Worm (Caenorhabditis elegans): Measurements from ENCODE around the gene F01F1.15.

Gene F01F1.15

DNA sequence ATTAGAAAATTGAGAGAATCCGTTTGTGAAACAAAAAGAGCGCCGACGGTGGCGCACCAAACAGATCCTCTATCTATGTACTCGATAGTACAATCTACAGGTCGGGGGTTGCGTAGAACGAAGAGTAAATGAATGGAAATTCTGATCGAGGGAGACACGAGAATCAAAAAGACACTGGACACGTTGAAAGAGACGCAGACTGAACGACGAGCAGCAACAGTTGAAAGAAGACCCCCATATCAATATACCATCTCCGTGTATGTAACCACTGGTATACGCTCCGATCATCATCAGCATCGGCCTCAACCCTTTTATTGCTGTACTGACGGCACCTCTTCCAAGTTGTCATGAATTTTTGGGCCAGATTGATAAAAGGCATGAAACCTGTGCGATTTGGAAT, 33.1 kb downstream of the F01F1.15 start:
- TF ChIP-seq F37B4.10 (GFP tag; IDR thresholded peaks at IDR 0.05) (0 out of 2 replicates have a peak, but pooled peaks have one; percentile 28), let-526 (GFP tag; IDR thresholded peaks at IDR 0.05) (0 out of 2 replicates have a peak, but pooled peaks have one; percentile 6), ztf-22 (GFP tag; optimal IDR thresholded peaks at IDR 0.05) (no peak), hmg-1.2 (GFP tag; IDR thresholded peaks at IDR 0.05) (peak; percentile 28; the same call in 1 of the 2 replicates), attf-5 (GFP tag; optimal IDR thresholded peaks at IDR 0.05) (no peak), nhr-90 (tag; optimal IDR thresholded peaks at IDR 0.05) (no peak), ztf-25 (GFP tag; IDR thresholded peaks at IDR 0.05) (no peak), ceh-40 (GFP tag; IDR thresholded peaks at IDR 0.05) (no peak)

DNA sequence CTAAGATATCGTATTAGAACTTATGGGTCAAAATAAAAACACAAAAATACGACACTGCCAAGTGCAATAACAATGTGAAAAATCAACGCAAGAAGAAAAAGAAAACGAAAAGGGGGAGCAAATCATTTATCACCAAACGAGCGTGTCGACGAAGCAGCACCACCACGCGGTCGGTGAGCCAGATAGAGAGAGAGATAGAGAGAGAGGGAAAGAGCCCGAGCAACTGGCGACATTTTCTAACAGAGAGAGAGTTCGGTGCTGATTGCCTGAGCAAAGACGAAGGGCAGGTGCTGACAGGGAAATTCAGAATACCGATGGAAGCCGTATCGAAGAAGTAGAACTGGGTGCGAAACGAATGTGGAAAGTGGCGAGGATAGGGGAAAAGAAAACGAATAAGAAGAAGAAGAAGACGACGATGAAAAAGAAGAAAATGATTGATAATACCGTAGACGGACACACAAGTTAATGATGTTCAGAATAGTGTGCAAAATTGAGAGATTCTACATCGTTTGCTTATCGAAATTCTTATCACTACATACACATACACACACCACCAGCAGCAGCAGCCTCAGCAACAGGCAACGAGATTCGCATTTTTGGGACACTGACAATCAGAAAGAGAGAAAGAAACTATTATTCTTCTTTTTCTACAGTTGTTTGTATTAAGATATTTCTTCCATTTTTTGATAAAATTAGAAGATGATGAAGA, 34.0 kb downstream of the F01F1.15 start:
- TF ChIP-seq madf-6 (GFP tag; IDR thresholded peaks at IDR 0.05) = no peak
- no peak for TF ChIP-seq nfyb-1 (GFP tag; IDR thresholded peaks at IDR 0.05)
- TF ChIP-seq F39B2.1 (GFP tag; IDR thresholded peaks at IDR 0.05) = no peak
- no peak for TF ChIP-seq snpc-1.3 (tag; optimal IDR thresholded peaks at IDR 0.05; ENCODE audit: insufficient read depth)
- no peak for TF ChIP-seq mel-28 (tag; optimal IDR thresholded peaks at IDR 0.05; ENCODE audit: borderline replicate concordance)
- no peak for TF ChIP-seq tbx-9 (tag; optimal IDR thresholded peaks at IDR 0.05; ENCODE audit: borderline replicate concordance)
- peak; percentile 8 for TF ChIP-seq lin-54 (GFP tag; optimal IDR thresholded peaks at IDR 0.05)
- TF ChIP-seq pbrm-1 (GFP tag; IDR thresholded peaks at IDR 0.05) = no peak
- TF ChIP-seq attf-3 (GFP tag; conservative IDR thresholded peaks at IDR 0.05) = no peak
- TF ChIP-seq zfh-2 (GFP tag; conservative IDR thresholded peaks at IDR 0.05) = peak; percentile 69
- TF ChIP-seq Y53F4B.3 (GFP tag; IDR thresholded peaks at IDR 0.05) = no peak
- no peak for TF ChIP-seq mcd-1 (GFP tag; IDR thresholded peaks at IDR 0.05)
- TF ChIP-seq lir-1 (GFP tag; conservative IDR thresholded peaks at IDR 0.05) = no peak
- peak; percentile 36 for TF ChIP-seq ZK185.1 (tag; optimal IDR thresholded peaks at IDR 0.05; ENCODE audit: poor library complexity, severe bottlenecking)
- TF ChIP-seq cebp-1 (GFP tag; IDR thresholded peaks at IDR 0.05) = no peak
- TF ChIP-seq cebp-1 (tag; optimal IDR thresholded peaks at IDR 0.05) = peak; percentile 24
- peak; percentile 87 for TF ChIP-seq nhr-80 (tag; optimal IDR thresholded peaks at IDR 0.05)
- no peak for TF ChIP-seq C06A6.2 (GFP tag; conservative IDR thresholded peaks at IDR 0.05)
- TF ChIP-seq Y56A3A.18 (GFP tag; IDR thresholded peaks at IDR 0.05) = no peak
- no peak for TF ChIP-seq bed-2 (GFP tag; IDR thresholded peaks at IDR 0.05)
- no peak for TF ChIP-seq ama-1 (optimal IDR thresholded peaks at IDR 0.05)
- TF ChIP-seq ama-1 (GFP tag; optimal IDR thresholded peaks at IDR 0.05) = no peak
- no peak for TF ChIP-seq hlh-26 (GFP tag; conservative IDR thresholded peaks at IDR 0.05)
- TF ChIP-seq nhr-27 (tag; optimal IDR thresholded peaks at IDR 0.05) = no peak
- no peak for TF ChIP-seq hrde-1 (tag; optimal IDR thresholded peaks at IDR 0.05; ENCODE audit: borderline replicate concordance)
- TF ChIP-seq ztf-26 (tag; optimal IDR thresholded peaks at IDR 0.05) = peak; percentile 35
- TF ChIP-seq B0261.1 (tag; optimal IDR thresholded peaks at IDR 0.05) = no peak
- TF ChIP-seq cebp-2 (GFP tag; IDR thresholded peaks at IDR 0.05) = no peak
- TF ChIP-seq lsl-1 (GFP tag; optimal IDR thresholded peaks at IDR 0.05) = no peak
- TF ChIP-seq F10E7.11 (tag; optimal IDR thresholded peaks at IDR 0.05) = no peak
- TF ChIP-seq ekl-4 (GFP tag; IDR thresholded peaks at IDR 0.05) = no peak
- no peak for TF ChIP-seq mxl-1 (tag; optimal IDR thresholded peaks at IDR 0.05)
- TF ChIP-seq repo-1 (tag; optimal IDR thresholded peaks at IDR 0.05) = no peak
- TF ChIP-seq nhr-179 (tag; optimal IDR thresholded peaks at IDR 0.05) = no peak
- TF ChIP-seq dox-1 (GFP tag; IDR thresholded peaks at IDR 0.05) = 0 out of 2 replicates have a peak, but pooled peaks have one; percentile 17
- TF ChIP-seq die-1 (tag; optimal IDR thresholded peaks at IDR 0.05) = no peak
- no peak for TF ChIP-seq tbp1 (GFP tag; optimal IDR thresholded peaks at IDR 0.05)
- TF ChIP-seq ceh-91 (GFP tag; IDR thresholded peaks at IDR 0.05) = no peak
- TF ChIP-seq lin-40 (tag; optimal IDR thresholded peaks at IDR 0.05) = no peak
- no peak for TF ChIP-seq ztf-3 (GFP tag; optimal IDR thresholded peaks at IDR 0.05)

Measured in whole organism, young adult.